Fruit fly (Drosophila melanogaster): ENCODE measurements around the gene deltaCOP.

DNA sequence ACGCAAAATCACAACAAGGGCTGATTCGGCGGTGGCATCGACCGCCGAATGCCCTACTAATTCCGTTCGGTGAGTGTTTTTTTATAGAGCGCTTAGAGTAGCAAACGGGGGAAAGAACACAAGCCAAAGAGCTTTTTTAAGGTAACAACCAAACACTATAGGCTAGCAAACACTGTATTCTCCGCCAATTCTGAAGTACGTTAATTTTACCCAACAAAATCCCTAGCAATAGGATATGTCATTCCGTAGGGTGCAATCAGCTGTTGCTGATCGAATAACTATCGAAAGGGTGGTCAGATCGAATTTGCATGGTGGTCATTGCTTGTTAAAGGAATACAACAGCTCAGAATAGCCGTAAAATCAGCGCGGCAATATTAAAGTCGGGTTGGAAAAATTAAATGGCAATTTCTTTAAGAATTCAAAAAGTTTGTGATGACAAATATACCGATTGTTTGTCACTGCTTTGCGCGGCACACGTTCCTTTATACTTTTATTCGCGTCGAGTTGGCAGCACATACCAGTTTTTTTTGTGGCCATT, 46.2 kb upstream of the deltaCOP start, which contains the start of gene mip130:
- TF ChIP-seq CG8301 (tag; optimal IDR thresholded peaks at IDR 0.05) (peak; percentile 59), fd96Ca (GFP tag; IDR thresholded peaks at IDR 0.05) (peak; percentile 57; the same call in 1 of the 3 replicates), CG8159 (tag; optimal IDR thresholded peaks at IDR 0.05) (peak; percentile 63), CG32121 (GFP tag; IDR thresholded peaks at IDR 0.05) (peak; percentile 41; the same call in 1 of the 2 replicates), Pif1A (GFP tag; optimal IDR thresholded peaks at IDR 0.05) (peak; percentile 59), CG34367 (tag; optimal IDR thresholded peaks at IDR 0.05) (peak; percentile 40), gl (tag; optimal IDR thresholded peaks at IDR 0.05) (peak; percentile 21), CG14655 (GFP tag; optimal IDR thresholded peaks at IDR 0.05) (no peak), Ets98B (GFP tag; IDR thresholded peaks at IDR 0.05) (peak; percentile 50), rn (GFP tag; IDR thresholded peaks at IDR 0.05) (no peak), Pif1B (GFP tag; optimal IDR thresholded peaks at IDR 0.05) (peak; percentile 47)
